Worm (Caenorhabditis elegans): ENCODE data around the gene srz-16.

DNA sequence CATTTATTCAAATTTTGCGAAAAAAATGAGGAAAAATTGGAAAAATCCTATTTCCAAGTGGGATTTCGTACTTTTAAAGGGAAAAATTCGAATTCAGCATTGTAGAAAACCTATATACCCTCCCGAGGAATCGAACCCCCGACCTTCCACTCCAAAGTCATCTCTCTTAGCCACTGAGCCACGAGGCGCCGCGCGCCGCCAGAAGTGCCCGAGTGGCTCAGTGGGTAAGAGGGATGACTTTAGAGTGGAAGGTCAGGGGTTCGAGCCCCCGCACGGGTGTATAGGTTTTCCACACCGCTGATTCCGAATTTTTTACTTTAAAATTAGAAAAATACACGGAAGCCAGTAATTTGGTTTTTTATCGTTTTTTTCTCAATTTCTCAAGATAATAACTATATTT, 51.7 kb downstream of the srz-16 start:
- TF ChIP-seq ama-1 (optimal IDR thresholded peaks at IDR 0.05) (no peak), B0310.2 (tag; optimal IDR thresholded peaks at IDR 0.05) (no peak), sea-1 (GFP tag; conservative IDR thresholded peaks at IDR 0.05) (no peak), hmg-4 (GFP tag; optimal IDR thresholded peaks at IDR 0.05) (no peak), scrt-1 (GFP tag; IDR thresholded peaks at IDR 0.05) (no peak), ets-7 (tag; optimal IDR thresholded peaks at IDR 0.05) (no peak), flt-1 (GFP tag; IDR thresholded peaks at IDR 0.05) (no peak), hmbx-1 (tag; optimal IDR thresholded peaks at IDR 0.05) (no peak)

All from whole organism, early embryonic.